Fruit fly (Drosophila melanogaster): ENCODE data around the gene Dna2.

The Dna2 gene

DNA sequence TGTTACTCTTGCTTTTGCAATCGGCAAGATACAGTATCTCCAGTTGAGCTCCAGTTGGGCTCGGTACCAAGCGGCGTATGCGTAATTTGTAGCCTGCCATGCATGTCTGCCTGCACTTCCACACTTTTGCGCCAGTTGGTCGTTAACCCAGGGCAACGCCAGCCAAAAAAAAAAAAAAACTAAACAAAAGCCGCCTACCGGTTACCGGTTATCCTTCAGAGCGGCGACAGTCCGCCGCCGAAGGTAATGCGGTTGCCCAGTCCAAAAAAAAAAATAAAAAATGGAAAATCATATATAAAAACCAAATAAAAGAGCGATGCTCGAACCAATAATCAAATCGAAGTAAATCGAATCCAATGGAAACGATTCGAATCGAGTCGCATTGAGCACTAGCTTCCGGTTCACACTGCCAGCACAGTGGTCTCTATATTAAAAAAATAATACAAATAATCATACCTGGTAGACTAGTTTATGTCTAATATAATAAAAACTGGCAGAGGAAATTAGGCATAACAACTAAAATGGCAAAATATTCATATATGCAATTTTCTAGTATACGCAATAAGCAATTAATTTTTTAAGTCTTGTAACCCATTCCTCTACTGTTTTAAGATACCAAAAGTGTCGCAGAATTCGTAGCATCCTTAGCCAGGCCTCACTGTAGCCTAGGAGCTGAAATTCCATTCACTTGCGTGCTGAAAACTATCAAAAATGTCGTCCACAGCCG lies 22.8 kb upstream of the Dna2 start:
- TF ChIP-seq Hr83 (GFP tag; optimal IDR thresholded peaks at IDR 0.05; ENCODE audit: poor library complexity, severe bottlenecking) (no peak), CrebA (GFP tag; optimal IDR thresholded peaks at IDR 0.05; ENCODE audit: borderline replicate concordance) (no peak), br (GFP tag; optimal IDR thresholded peaks at IDR 0.05) (no peak), Hr78 (GFP tag; optimal IDR thresholded peaks at IDR 0.05) (no peak), rgr (GFP tag; optimal IDR thresholded peaks at IDR 0.05) (no peak), Dfd (GFP tag; optimal IDR thresholded peaks at IDR 0.05) (no peak), foxo (GFP tag; optimal IDR thresholded peaks at IDR 0.05) (no peak), ey (GFP tag; optimal IDR thresholded peaks at IDR 0.05) (no peak), Vsx2 (GFP tag; optimal IDR thresholded peaks at IDR 0.05; ENCODE audit: partially characterized antibody) (no peak), dmrt93B (GFP tag; optimal IDR thresholded peaks at IDR 0.05) (no peak), sage (GFP tag; optimal IDR thresholded peaks at IDR 0.05) (no peak), dsf (GFP tag; optimal IDR thresholded peaks at IDR 0.05; ENCODE audit: borderline replicate concordance) (no peak), psq (GFP tag; optimal IDR thresholded peaks at IDR 0.05) (no peak), sv (GFP tag; optimal IDR thresholded peaks at IDR 0.05) (no peak), Dif (GFP tag; optimal IDR thresholded peaks at IDR 0.05; ENCODE audit: partially characterized antibody) (no peak), Rel (GFP tag; optimal IDR thresholded peaks at IDR 0.05) (no peak), Rel (tag; optimal IDR thresholded peaks at IDR 0.05) (no peak), N (GFP tag; optimal IDR thresholded peaks at IDR 0.05) (no peak), h (GFP tag; optimal IDR thresholded peaks at IDR 0.05) (no peak), CG32264 (GFP tag; optimal IDR thresholded peaks at IDR 0.05) (no peak)

dm6 chrX:9989154-9989787 lies 21.0 kb upstream of the Dna2 start, which contains the start of gene CG32694:
CG32694 (plus strand) TSS chrX:9989690.
- TF ChIP-seq Hr78 (GFP tag; optimal IDR thresholded peaks at IDR 0.05) (no peak), dsf (GFP tag; optimal IDR thresholded peaks at IDR 0.05; ENCODE audit: borderline replicate concordance) (no peak), Rel (GFP tag; optimal IDR thresholded peaks at IDR 0.05) (no peak), Rel (tag; optimal IDR thresholded peaks at IDR 0.05) (no peak), rgr (GFP tag; optimal IDR thresholded peaks at IDR 0.05) (no peak), CG9705 (GFP tag; optimal IDR thresholded peaks at IDR 0.05) (no peak), br (GFP tag; optimal IDR thresholded peaks at IDR 0.05) (no peak), Dfd (GFP tag; optimal IDR thresholded peaks at IDR 0.05) (no peak), tai (GFP tag; optimal IDR thresholded peaks at IDR 0.05) (no peak), N (GFP tag; optimal IDR thresholded peaks at IDR 0.05) (no peak), fru (GFP tag; optimal IDR thresholded peaks at IDR 0.05) (no peak), pan (optimal IDR thresholded peaks at IDR 0.05) (no peak)

DNA sequence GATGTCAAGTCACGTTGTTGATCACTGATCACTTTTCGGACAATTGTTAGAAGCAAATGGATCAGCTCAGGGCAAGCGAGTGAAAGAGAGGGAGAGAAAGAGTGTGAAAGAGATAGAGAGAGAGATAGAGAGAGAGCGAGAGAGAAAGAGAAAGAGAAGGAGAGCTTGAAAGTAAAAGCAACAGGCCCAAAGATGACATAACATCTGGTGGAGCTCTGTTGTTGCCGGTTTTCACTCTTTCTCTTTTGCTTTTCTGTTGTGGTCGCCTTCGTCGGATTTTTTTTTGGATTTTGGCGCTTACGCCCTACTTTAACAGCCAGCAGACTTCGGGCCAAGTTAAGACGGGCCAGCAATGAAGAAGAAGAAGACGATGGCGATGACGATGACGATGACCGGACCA lies 19.3 kb upstream of the Dna2 start:
- TF ChIP-seq dl (GFP tag; optimal IDR thresholded peaks at IDR 0.05; ENCODE audit: insufficient read depth in 1 of 2, partially characterized antibody in 2 of 2) (no peak), h (GFP tag; optimal IDR thresholded peaks at IDR 0.05) (no peak), psq (GFP tag; optimal IDR thresholded peaks at IDR 0.05) (peak; percentile 66), fru (GFP tag; optimal IDR thresholded peaks at IDR 0.05) (no peak), CG32264 (GFP tag; optimal IDR thresholded peaks at IDR 0.05) (no peak)

DNA sequence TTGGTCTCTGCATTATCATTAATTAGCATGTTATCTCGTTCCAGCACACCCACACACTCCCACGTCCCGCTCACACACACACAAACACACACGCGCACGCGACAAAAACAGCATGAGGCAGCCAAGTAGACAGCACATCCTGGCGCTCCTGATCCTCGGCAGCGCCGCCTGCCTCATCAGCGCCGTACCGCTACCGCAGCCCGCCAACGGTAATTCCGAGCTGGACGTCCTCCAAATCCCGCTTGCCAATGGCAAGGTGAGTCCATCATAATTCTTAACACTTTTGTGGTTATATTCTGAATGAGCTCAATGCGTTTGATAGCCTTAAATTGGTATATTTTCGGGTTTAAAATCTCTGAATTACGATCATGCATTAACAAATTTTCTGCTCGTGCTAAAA lies 17.3 kb upstream of the Dna2 start:
- TF ChIP-seq OdsH (GFP tag; optimal IDR thresholded peaks at IDR 0.05) (no peak), Mio (GFP tag; optimal IDR thresholded peaks at IDR 0.05) (no peak), woc (GFP tag; optimal IDR thresholded peaks at IDR 0.05) (no peak)

dm6 chrX:9993427-9994218 lies 16.7 kb upstream of the Dna2 start:
- no peak for TF ChIP-seq usp (GFP tag; optimal IDR thresholded peaks at IDR 0.05)
- TF ChIP-seq OdsH (GFP tag; optimal IDR thresholded peaks at IDR 0.05) = no peak
- TF ChIP-seq Myc (optimal IDR thresholded peaks at IDR 0.05) = no peak
- TF ChIP-seq CrebA (GFP tag; optimal IDR thresholded peaks at IDR 0.05; ENCODE audit: borderline replicate concordance) = no peak
- TF ChIP-seq Dfd (GFP tag; optimal IDR thresholded peaks at IDR 0.05) = no peak
- no peak for TF ChIP-seq Rel (GFP tag; optimal IDR thresholded peaks at IDR 0.05)
- no peak for TF ChIP-seq Rel (tag; optimal IDR thresholded peaks at IDR 0.05)
- TF ChIP-seq GATAd (GFP tag; optimal IDR thresholded peaks at IDR 0.05) = no peak
- no peak for TF ChIP-seq rgr (GFP tag; optimal IDR thresholded peaks at IDR 0.05)
- no peak for TF ChIP-seq br (GFP tag; optimal IDR thresholded peaks at IDR 0.05)
- peak; percentile 9 for TF ChIP-seq dmrt93B (GFP tag; optimal IDR thresholded peaks at IDR 0.05)
- TF ChIP-seq Hr78 (GFP tag; optimal IDR thresholded peaks at IDR 0.05) = no peak
- no peak for TF ChIP-seq Mio (GFP tag; optimal IDR thresholded peaks at IDR 0.05)
- no peak for TF ChIP-seq HLH106 (tag; optimal IDR thresholded peaks at IDR 0.05)
- no peak for TF ChIP-seq Jra (GFP tag; optimal IDR thresholded peaks at IDR 0.05)
- TF ChIP-seq lola (GFP tag; optimal IDR thresholded peaks at IDR 0.05) = no peak
- no peak for TF ChIP-seq CG32264 (GFP tag; optimal IDR thresholded peaks at IDR 0.05)
- TF ChIP-seq Sp1 (GFP tag; optimal IDR thresholded peaks at IDR 0.05) = no peak
- no peak for TF ChIP-seq tai (GFP tag; optimal IDR thresholded peaks at IDR 0.05)
- no peak for TF ChIP-seq Hnf4 (GFP tag; optimal IDR thresholded peaks at IDR 0.05)
- TF ChIP-seq N (GFP tag; optimal IDR thresholded peaks at IDR 0.05) = no peak
- TF ChIP-seq pan (optimal IDR thresholded peaks at IDR 0.05) = no peak
- TF ChIP-seq fru (GFP tag; optimal IDR thresholded peaks at IDR 0.05) = no peak
- TF ChIP-seq dl (GFP tag; optimal IDR thresholded peaks at IDR 0.05; ENCODE audit: insufficient read depth in 1 of 2, partially characterized antibody in 2 of 2) = no peak
